Worm (Caenorhabditis elegans): ENCODE data around the gene fbxa-24.

The fbxa-24 gene

DNA sequence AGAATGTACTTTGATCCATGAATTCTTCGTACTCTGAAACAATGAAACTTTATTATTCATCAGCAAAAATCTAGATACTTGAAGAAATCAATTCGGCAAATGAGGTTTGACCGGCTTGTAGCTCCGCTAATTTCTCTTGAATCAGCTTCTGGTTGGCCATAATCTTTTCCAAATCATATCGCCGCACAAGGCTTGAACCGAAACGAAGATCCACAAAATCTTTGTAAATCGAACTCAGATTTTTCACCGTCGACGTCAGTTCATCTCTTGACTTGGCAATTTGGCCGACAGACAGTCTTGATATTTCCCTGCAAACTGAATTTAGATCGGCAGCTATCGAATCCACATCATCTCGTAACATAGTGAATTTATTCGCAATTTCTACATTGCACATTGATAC, 10.8 kb upstream of the fbxa-24 start:
- no peak for TF ChIP-seq unc-62 (GFP tag; optimal IDR thresholded peaks at IDR 0.05)

DNA sequence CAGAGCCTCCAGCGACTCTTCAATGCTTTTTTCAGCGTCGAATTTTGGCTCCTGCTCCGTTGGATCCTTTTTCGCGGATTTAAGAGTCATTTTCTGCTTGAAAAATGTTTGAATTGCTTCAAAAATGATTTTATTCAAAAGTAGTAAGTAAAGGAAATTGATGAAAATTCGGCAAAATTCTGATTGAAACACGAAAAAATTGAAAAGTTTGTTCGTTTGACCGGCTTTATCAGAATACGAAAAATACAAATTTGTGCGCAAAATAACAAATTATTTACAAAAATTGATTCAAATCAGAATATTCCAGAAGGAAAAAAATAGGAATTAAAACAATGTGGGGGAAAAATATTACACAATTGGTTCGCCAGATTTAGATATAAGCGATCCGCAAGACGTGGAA, 9.4 kb upstream of the fbxa-24 start, which contains the start of gene F54D10.4:
Gene F54D10.4 (minus strand): TSS at position 101 of the 400 bp plus-strand sequence.
- no peak for TF ChIP-seq unc-62 (GFP tag; optimal IDR thresholded peaks at IDR 0.05)

DNA sequence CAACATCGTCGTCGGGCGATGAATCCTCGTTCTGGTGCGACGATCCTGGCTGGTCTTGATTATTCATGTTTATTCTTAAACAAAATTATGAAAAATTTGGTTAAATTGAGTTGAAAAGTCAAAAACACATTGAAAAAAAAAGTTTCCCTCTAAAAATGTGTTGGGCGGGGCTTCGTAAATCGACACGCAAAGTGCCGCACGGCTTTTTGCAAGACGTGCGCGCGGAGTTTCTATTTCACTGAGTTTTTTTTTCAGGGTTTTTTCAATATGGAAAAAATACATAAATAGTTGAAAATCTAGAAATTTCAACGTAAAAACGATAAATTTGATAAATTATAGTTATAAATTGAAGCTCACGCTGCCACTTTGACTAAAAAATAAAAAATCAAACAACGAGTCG, 8.2 kb upstream of the fbxa-24 start, which contains the start of gene F54D10.5:
Gene F54D10.5 (minus strand): TSS at position 74 of the 400 bp plus-strand sequence.
- no peak for TF ChIP-seq unc-62 (GFP tag; optimal IDR thresholded peaks at IDR 0.05)

DNA sequence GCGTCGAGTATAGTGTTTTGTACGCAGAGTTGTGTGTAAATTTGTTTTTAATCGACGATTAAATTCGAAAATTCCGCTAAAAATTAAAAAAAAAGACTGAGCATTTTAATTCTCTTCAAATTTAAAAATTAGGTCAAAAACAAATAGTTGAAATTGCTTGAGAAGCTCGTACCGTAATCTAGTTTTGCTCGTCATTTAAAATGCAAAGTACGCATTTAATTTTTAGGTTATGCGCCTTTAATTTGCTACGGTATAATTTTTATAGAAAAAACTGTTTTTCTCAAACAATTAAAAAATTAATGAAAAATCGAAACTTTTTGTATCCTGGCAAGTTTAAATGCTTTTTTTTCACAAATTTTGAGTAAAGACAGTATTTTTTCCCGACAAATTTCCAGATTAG, 7.7 kb upstream of the fbxa-24 start:
- TF ChIP-seq unc-62 (GFP tag; optimal IDR thresholded peaks at IDR 0.05) = no peak

DNA sequence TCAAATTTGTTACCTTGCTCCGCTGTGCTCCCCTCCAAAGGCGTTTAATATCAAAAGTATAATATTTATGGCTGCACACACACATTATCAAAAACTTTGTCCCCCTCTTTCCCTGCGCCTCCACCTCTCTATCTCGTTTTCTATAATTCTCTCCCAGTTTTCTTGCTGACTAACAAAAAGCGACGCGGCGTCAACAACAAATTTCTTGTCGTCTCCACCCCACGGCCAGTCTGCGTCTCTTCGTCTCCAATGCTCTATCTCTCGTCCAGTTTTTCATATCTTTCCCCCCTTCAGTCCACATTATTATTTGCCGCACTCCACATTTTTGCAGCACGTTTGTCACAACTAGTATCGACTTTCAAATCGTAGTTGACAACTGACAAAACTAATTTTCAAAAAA, 5.8 kb upstream of the fbxa-24 start:
- no peak for TF ChIP-seq unc-62 (GFP tag; optimal IDR thresholded peaks at IDR 0.05)

DNA sequence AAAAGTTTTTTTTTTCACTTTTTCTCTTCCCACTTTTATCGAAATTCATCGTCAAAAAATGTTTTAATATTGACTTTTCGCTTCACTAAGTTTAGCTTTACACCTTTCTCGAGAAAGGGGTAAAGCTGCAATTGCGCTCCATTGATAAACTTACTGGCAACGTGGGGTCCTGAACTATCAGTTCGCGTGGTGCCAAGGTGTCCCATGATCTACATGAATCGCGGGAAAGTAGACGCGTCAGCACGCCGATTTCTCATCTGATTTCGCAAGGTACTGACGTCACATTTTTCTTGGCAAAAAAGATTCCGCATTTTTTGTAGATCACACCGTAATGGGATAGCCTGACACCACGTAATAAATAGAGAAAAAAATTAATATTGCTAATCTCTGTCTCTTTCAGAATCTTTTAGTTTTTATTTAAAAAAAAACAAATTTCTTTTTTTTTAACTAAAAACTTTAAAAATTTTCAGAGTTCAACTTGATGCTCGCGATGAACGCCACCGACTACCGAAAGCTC, 4.5 kb upstream of the fbxa-24 start, which contains the start of gene lido-15:
Gene lido-15 (plus strand): TSS at position 467 of the 517 bp plus-strand sequence.
- no peak for TF ChIP-seq unc-62 (GFP tag; optimal IDR thresholded peaks at IDR 0.05)

DNA sequence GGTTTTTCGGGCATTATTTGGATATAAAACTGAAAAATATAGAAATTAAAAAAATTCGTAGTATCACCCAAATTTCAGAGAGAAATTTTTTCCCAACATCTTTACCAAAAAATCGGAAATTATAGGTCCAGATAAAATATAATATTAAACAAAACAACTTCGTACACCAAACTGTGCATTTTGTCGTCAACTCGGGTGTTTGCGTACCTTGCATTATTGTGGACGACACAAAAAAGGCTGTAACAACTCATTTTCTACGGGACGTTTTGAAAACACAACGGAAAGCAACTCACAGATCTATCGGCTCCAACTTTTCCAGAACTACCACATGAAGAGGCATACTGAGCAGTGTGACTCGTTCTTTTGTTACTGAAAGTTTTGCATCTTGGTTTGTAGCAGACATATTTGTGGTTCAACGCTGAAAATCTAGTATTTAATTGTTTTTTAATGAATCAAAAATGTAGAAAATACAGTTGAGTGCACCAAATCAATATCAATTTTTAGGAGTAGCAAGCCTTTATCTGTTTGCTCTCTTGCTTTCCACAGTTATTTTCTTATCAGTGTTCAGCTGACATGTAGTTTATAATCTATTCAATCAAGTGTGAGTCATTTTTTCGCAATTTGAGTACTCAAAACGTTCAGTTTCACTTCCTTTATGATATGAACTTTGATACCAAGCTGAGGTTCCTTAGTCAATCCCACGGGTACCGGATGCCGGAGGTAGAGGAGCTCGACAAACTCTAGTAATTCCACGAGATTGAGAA, 699 bp upstream of the fbxa-24 start:
- no peak for TF ChIP-seq unc-62 (GFP tag; optimal IDR thresholded peaks at IDR 0.05)

DNA sequence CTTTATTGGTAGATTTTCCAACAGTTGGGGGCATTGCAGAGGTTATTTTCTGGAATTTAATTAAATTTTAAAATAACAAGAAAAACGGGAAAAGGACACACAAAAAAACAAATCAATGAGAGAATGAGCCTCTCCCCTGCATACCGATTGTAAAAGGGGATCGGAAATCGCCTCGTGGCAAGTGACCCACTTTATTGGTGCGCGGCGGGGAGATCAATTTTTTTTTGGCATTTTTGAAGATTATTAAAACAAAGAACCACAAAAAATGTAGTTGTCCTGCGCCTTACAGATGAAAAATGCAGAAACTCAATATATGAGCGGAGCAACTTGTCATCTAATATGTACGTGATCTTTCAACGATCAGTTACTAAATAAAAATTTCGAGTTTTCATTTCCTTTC, 4.9 kb downstream of the fbxa-24 start, which contains the start of gene F54D10.7:
Gene F54D10.7 (minus strand): TSS at position 49 of the 400 bp plus-strand sequence.
- no peak for TF ChIP-seq unc-62 (GFP tag; optimal IDR thresholded peaks at IDR 0.05)

DNA sequence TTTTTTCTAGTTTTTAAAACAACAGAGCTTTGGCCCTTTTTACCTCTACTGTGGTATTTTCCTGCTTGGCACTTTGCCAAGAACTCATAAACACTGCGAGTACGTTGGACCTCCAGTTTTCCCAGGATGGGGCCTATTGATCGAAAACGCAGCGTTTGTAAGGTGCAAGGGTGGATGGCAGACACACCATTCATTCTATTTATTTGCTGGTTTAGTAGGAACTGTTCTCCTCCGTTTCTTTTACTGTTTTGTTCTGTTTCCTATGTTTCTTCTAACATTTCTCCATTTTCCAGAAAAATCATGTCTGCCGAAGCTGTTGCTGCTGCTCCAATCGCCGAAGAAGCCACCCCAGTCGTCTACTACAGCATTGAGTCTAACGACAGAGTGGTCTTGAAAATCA, 7.5 kb downstream of the fbxa-24 start, which contains the start of gene skr-15:
Gene skr-15 (plus strand): TSS at position 301 of the 400 bp plus-strand sequence.
- TF ChIP-seq unc-62 (GFP tag; optimal IDR thresholded peaks at IDR 0.05) = no peak

DNA sequence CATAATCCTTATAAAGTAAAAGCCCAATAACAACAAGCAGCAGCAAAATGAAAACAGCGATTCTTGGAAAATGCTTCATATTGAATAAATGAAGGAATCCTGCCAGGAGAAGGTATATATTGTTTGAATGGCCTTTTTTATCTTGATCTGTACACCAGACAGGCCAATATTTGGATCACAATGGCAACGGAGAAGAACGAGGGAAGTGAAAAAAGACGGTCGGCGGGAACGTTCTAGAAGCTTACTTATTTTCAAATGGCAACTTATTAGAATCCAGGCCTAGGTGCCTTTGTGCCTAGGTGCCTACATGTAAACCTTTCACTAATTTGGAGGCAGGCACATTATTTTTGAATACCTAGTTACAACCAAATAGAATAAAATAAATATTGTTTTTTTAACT, 11.5 kb downstream of the fbxa-24 start, which contains the start of gene F54D10.8:
Gene F54D10.8 (minus strand): TSS at position 101 of the 400 bp plus-strand sequence.
- no peak for TF ChIP-seq unc-62 (GFP tag; optimal IDR thresholded peaks at IDR 0.05)

DNA sequence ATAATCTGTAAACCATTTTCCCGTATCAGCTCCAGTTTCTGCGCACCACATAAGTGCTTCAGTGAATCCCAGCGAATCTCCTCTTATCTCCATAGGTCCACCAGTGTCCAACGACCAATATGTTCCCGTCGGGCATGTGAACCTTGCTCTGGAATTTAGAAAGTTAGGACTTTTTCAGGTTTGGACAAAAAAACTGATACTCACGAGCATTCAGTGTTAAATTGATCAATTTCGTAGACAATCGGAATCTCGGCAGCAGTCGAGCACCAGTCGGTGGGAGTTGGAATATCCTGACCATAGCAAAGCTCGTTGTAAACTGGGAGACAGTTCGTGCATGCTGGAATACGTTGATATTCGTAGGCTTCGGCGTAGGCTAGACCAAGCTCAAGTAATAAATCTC, 13.3 kb downstream of the fbxa-24 start:
- no peak for TF ChIP-seq unc-62 (GFP tag; optimal IDR thresholded peaks at IDR 0.05)

DNA sequence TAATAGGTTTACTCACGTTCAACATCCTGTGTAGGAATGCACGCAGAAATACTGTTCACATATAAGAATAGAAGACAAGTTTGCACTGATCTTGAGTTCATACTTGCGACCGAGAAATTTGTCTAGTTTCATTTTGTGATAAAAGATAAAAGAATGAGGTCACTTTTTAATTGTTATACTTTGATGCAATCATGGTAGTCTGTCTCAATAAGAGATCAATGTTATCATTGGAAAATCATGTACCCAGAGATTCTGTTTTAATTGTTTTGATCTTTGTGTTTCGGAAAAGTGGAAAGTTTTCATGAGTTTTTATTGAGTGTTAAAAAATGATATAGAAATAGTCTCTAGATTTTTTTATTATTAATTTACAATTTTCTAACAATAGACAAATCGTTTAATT, 16.1 kb downstream of the fbxa-24 start, which contains the start of gene F54D10.9:
Gene F54D10.9 (minus strand): TSS at position 101 of the 400 bp plus-strand sequence.
- TF ChIP-seq unc-62 (GFP tag; optimal IDR thresholded peaks at IDR 0.05) = no peak

DNA sequence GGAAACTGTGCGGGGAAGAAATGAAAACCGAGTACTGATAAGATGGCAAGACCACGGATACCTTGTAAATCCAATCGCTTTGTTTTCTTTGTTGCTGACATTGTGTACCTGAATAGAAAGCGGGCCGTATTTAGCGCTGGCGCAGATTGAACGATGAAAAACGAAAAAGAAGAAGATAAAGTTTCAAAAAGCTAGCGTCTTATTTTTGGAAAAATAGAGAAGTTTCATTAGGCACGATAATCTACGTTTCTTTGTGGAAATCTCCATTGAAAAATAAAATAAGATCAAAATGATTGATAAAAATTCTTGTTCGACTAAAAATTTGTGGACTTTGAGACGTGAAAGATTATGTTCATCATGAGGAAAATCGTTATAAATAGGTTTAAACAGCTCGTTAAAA, 19.6 kb downstream of the fbxa-24 start, which contains the start of gene oac-4:
Gene oac-4 (minus strand): TSS at position 101 of the 400 bp plus-strand sequence.
- TF ChIP-seq unc-62 (GFP tag; optimal IDR thresholded peaks at IDR 0.05) = no peak

DNA sequence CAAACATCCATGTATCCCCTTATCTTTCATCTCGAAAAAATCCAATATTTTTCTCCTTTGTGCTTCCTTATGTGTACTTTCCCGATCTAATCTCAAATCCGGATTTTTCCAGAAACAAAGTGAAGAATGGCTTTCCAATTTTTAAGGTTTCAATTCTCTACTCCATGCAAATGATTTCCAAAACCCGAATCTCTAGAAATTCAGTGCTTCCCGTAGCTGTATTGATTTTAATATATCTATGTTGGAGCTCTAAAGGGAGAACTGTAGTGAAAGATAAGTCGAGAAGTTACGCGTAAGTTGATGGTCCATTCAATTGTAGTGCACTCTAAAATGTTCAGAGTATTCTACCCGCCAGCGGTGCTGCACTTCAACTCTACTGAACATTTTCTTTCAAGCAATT, 23.2 kb downstream of the fbxa-24 start, which contains the start of gene C17A2.4:
Gene C17A2.4 (plus strand): TSS at position 301 of the 400 bp plus-strand sequence.
- TF ChIP-seq unc-62 (GFP tag; optimal IDR thresholded peaks at IDR 0.05) = no peak

DNA sequence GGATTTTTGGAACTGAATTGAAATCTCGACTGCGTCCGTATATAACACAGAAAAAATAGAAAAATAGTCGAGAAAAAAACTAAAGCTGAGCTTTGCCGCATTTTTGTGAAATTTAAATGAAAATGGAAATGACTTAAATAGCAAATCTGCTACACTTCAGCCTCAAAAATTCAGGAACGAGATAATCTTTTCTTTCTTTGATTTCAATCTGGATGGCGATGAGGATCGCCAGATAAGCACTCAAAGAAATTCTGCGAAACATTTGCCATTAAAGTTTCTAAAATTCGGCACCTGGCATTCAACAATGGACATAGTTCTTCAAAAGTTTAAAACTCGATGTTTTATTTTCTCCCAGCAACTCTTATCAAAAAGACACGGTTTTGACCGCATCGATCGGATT, 27.0 kb downstream of the fbxa-24 start, which contains the start of the genes C17A2.7 and C17A2.3:
Gene C17A2.7 (minus strand): TSS at position 101 of the 400 bp plus-strand sequence.
Gene C17A2.3 (plus strand): TSS at position 305 of the 400 bp plus-strand sequence.
- TF ChIP-seq unc-62 (GFP tag; optimal IDR thresholded peaks at IDR 0.05) = no peak

DNA sequence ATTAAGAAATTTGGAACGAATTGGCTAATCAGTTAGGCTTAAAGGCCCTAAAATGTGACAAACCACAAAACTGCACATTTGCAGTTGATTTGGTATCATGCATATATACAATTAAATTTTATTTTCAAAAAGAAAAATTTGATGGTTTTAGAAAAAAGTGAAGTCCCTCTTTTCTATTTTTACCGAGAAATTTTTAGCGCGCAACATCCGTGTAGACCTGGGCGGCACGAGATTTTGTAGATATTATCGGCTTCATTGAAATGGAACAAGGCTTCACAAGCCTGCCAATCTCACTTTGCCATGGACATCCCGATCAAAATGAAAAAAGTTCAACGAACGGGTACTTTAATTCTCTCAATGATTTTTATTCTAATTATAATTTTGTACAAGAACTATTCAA, 29.7 kb downstream of the fbxa-24 start, which contains the start of gene C17A2.2:
Gene C17A2.2 (plus strand): TSS at position 301 of the 400 bp plus-strand sequence.
- no peak for TF ChIP-seq unc-62 (GFP tag; optimal IDR thresholded peaks at IDR 0.05)
